Fruit fly (Drosophila melanogaster) whole organism, embryonic: Measurements from ENCODE around the gene gish.

ENCODE experiments used
- Abd-B ChIP-seq: fragments of 200-800 bp; sonication (Bioruptor generic); optimal IDR thresholded peaks from 2 replicates; lab custom pipeline; 2018; ENCODE audit warnings: missing biosample characterization, mild to moderate bottlenecking, missing genetic modification characterization, moderate library complexity
- Ada2b ChIP-seq: fragments of 200-800 bp; sonication (Bioruptor generic); IDR thresholded peaks from 2 replicates; pipeline ENCODE4 v1.3.6; 2022; ENCODE audit warnings: missing biosample characterization, missing genetic modification characterization
- CG10147 ChIP-seq: fragments of 200-800 bp; sonication (Bioruptor generic); optimal IDR thresholded peaks from 2 replicates; lab custom pipeline; 2019; ENCODE audit warnings: missing biosample characterization, mild to moderate bottlenecking, missing genetic modification characterization, moderate library complexity
- CG10462 ChIP-seq: fragments of 200-800 bp; sonication (Bioruptor generic); optimal IDR thresholded peaks from 2 replicates; lab custom pipeline; 2016; ENCODE audit warnings: missing biosample characterization, missing genetic modification characterization
- CG10979 ChIP-seq: fragments of 200-800 bp; sonication (Bioruptor generic); optimal IDR thresholded peaks from 2 replicates; lab custom pipeline; 2018; ENCODE audit warnings: missing biosample characterization, mild to moderate bottlenecking, missing genetic modification characterization, moderate library complexity
- CG11723 ChIP-seq: fragments of 200-800 bp; sonication (Bioruptor generic); optimal IDR thresholded peaks from 2 replicates; lab custom pipeline; 2017; ENCODE audit warnings: missing biosample characterization, mild to moderate bottlenecking, missing genetic modification characterization
- CG17328 ChIP-seq: fragments of 200-800 bp; sonication (Bioruptor generic); IDR thresholded peaks from 2 replicates; pipeline ENCODE4 v1.3.6; 2022; ENCODE audit warnings: missing biosample characterization, missing genetic modification characterization
- CG18619 ChIP-seq: fragments of 200-800 bp; sonication (Bioruptor generic); optimal IDR thresholded peaks from 3 replicates; lab custom pipeline; 2017; ENCODE audit warnings: missing biosample characterization, mild to moderate bottlenecking, missing genetic modification characterization
- CG2678 ChIP-seq: fragments of 200-800 bp; sonication (Bioruptor generic); optimal IDR thresholded peaks from 3 replicates; lab custom pipeline; 2019; ENCODE audit warnings: missing biosample characterization, mild to moderate bottlenecking, missing genetic modification characterization, moderate library complexity
- CG2712 ChIP-seq: fragments of 200-800 bp; optimal IDR thresholded peaks from 3 replicates; lab custom pipeline; 2019; ENCODE audit warnings: missing biosample characterization, mild to moderate bottlenecking, missing genetic modification characterization, moderate library complexity
- CG30431 ChIP-seq: fragments of 200-800 bp; sonication (Bioruptor generic); optimal IDR thresholded peaks from 2 replicates; lab custom pipeline; 2017; ENCODE audit warnings: missing biosample characterization, missing genetic modification characterization
- CG34224 ChIP-seq: fragments of 200-800 bp; sonication (Bioruptor generic); IDR thresholded peaks from 3 replicates; pipeline ENCODE4 v1.3.6; 2022; ENCODE audit warnings: missing biosample characterization, missing genetic modification characterization; ENCODE audit not compliant: partially characterized antibody
- CG4424 ChIP-seq: fragments of 200-800 bp; sonication (Bioruptor generic); optimal IDR thresholded peaks from 3 replicates; lab custom pipeline; 2016; ENCODE audit warnings: missing biosample characterization, missing genetic modification characterization
- CG4854 ChIP-seq: fragments of 200-800 bp; sonication (Bioruptor generic); optimal IDR thresholded peaks from 2 replicates; lab custom pipeline; 2016; ENCODE audit warnings: missing biosample characterization, missing genetic modification characterization, inconsistent platforms
- CG6689 ChIP-seq: fragments of 200-800 bp; sonication (Bioruptor generic); IDR thresholded peaks from 2 replicates; pipeline ENCODE4 v1.3.6; 2022; ENCODE audit warnings: missing biosample characterization, missing genetic modification characterization
- CG7839 ChIP-seq: fragments of 200-800 bp; sonication (Bioruptor generic); optimal IDR thresholded peaks from 3 replicates; lab custom pipeline; 2018; ENCODE audit warnings: missing biosample characterization, mild to moderate bottlenecking, missing genetic modification characterization, moderate library complexity
- CG7987 ChIP-seq: fragments of 200-800 bp; sonication (Bioruptor generic); optimal IDR thresholded peaks from 2 replicates; lab custom pipeline; 2018; ENCODE audit warnings: missing biosample characterization, mild to moderate bottlenecking, missing genetic modification characterization, moderate library complexity
- CG8089 ChIP-seq: fragments of 200-800 bp; sonication (Bioruptor generic); optimal IDR thresholded peaks from 3 replicates; lab custom pipeline; 2016; ENCODE audit warnings: missing biosample characterization, missing genetic modification characterization
- CG8388 ChIP-seq: fragments of 200-800 bp; sonication (Bioruptor generic); optimal IDR thresholded peaks from 2 replicates; lab custom pipeline; 2019; ENCODE audit warnings: missing biosample characterization, mild to moderate bottlenecking, missing genetic modification characterization, moderate library complexity
- CG8924 ChIP-seq: fragments of 200-800 bp; optimal IDR thresholded peaks from 3 replicates; lab custom pipeline; 2019; ENCODE audit warnings: missing biosample characterization, mild to moderate bottlenecking, missing genetic modification characterization, moderate library complexity
- CG9727 ChIP-seq: fragments of 200-800 bp; sonication (Bioruptor generic); optimal IDR thresholded peaks from 3 replicates; lab custom pipeline; 2017; ENCODE audit warnings: missing biosample characterization, mild to moderate bottlenecking, missing genetic modification characterization
- CoRest ChIP-seq: fragments of 200-800 bp; sonication (Bioruptor generic); optimal IDR thresholded peaks from 3 replicates; lab custom pipeline; 2018; ENCODE audit warnings: missing biosample characterization, mild to moderate bottlenecking, missing genetic modification characterization, moderate library complexity
- D ChIP-seq, 2 experiments: fragments of 200-800 bp in 1 of 2; fragments of >200 bp in 1 of 2; sonication (Bioruptor generic) in 1 of 2; optimal IDR thresholded peaks; 2 replicates in 1 of 2; 3 replicates in 1 of 2; lab custom pipeline; 2017; ENCODE audit warnings: mild to moderate bottlenecking in 1 of 2, missing biosample characterization in 1 of 2, missing genetic modification characterization in 1 of 2, missing genetic modification reagents in 1 of 2
- ERR ChIP-seq: fragments of 200-800 bp; sonication (Bioruptor generic); optimal IDR thresholded peaks from 2 replicates; lab custom pipeline; 2016; ENCODE audit warnings: missing biosample characterization, missing genetic modification characterization
- Eip74EF ChIP-seq, 2 experiments: fragments of 200-800 bp in 1 of 2; fragments of >200 bp in 1 of 2; sonication (Bioruptor generic) in 1 of 2; optimal IDR thresholded peaks; 2 replicates each; lab custom pipeline; 2017 to 2019; ENCODE audit warnings: missing biosample characterization in 2 of 2, missing genetic modification characterization in 2 of 2, mild to moderate bottlenecking in 1 of 2, moderate library complexity in 1 of 2
- Hr51 ChIP-seq, 2 experiments: fragments of 200-800 bp; sonication (Bioruptor generic); optimal IDR thresholded peaks; 2 replicates in 1 of 2; 3 replicates in 1 of 2; lab custom pipeline; 2016 to 2018; ENCODE audit warnings: missing biosample characterization in 2 of 2, missing genetic modification characterization in 2 of 2, mild to moderate bottlenecking in 1 of 2, moderate library complexity in 1 of 2
- Meics ChIP-seq: fragments of 200-800 bp; sonication (Bioruptor generic); optimal IDR thresholded peaks from 2 replicates; lab custom pipeline; 2017; ENCODE audit warnings: missing biosample characterization, mild to moderate bottlenecking, missing genetic modification characterization
- Ravus ChIP-seq: fragments of 200-800 bp; sonication (Bioruptor generic); IDR thresholded peaks from 2 replicates; pipeline ENCODE4 v1.3.6; 2022; ENCODE audit warnings: missing biosample characterization, missing genetic modification characterization
- Rfx ChIP-seq: fragments of 200-800 bp; sonication (Bioruptor generic); IDR thresholded peaks from 2 replicates; pipeline ENCODE4 v1.3.6; 2022; ENCODE audit warnings: missing biosample characterization, missing genetic modification characterization
- Sox102F ChIP-seq: fragments of 200-800 bp; sonication (Bioruptor generic); optimal IDR thresholded peaks from 2 replicates; lab custom pipeline; 2018; ENCODE audit warnings: missing biosample characterization, mild to moderate bottlenecking, missing genetic modification characterization, moderate library complexity
- Usf ChIP-seq: fragments of 200-800 bp; sonication (Bioruptor generic); optimal IDR thresholded peaks from 2 replicates; lab custom pipeline; 2017; ENCODE audit warnings: missing genotype, missing biosample characterization, missing genetic modification characterization
- cas ChIP-seq: fragments of 200-800 bp; sonication (Bioruptor generic); IDR thresholded peaks from 2 replicates; pipeline ENCODE4 v1.3.6; 2022; ENCODE audit warnings: missing biosample characterization, missing genetic modification characterization
- dmrt99B ChIP-seq: fragments of 200-800 bp; sonication (Bioruptor generic); optimal IDR thresholded peaks from 2 replicates; lab custom pipeline; 2018; ENCODE audit warnings: missing biosample characterization, mild to moderate bottlenecking, missing genetic modification characterization, moderate library complexity
- ems ChIP-seq: fragments of 200-800 bp; sonication (Bioruptor generic); optimal IDR thresholded peaks from 3 replicates; lab custom pipeline; 2016; ENCODE audit warnings: missing biosample characterization, missing genetic modification characterization
- eyg ChIP-seq: fragments of 200-800 bp; sonication (Bioruptor generic); optimal IDR thresholded peaks from 3 replicates; lab custom pipeline; 2016; ENCODE audit warnings: missing biosample characterization, missing genetic modification characterization
- fd96Cb ChIP-seq: fragments of 200-800 bp; sonication (Bioruptor generic); optimal IDR thresholded peaks from 2 replicates; lab custom pipeline; 2018; ENCODE audit warnings: missing biosample characterization, mild to moderate bottlenecking, missing genetic modification characterization, moderate library complexity
- gem ChIP-seq: fragments of 200-800 bp; sonication (Bioruptor generic); optimal IDR thresholded peaks from 2 replicates; lab custom pipeline; 2019; ENCODE audit warnings: missing biosample characterization, mild to moderate bottlenecking, missing genetic modification characterization, moderate library complexity
- grau ChIP-seq: fragments of 200-800 bp; optimal IDR thresholded peaks from 3 replicates; lab custom pipeline; 2019; ENCODE audit warnings: missing biosample characterization, mild to moderate bottlenecking, missing genetic modification characterization, moderate library complexity
- lilli ChIP-seq: fragments of 200-800 bp; sonication (Bioruptor generic); optimal IDR thresholded peaks from 3 replicates; lab custom pipeline; 2016; ENCODE audit warnings: missing biosample characterization, missing genetic modification characterization
- nmo ChIP-seq: fragments of 200-800 bp; sonication (Bioruptor generic); optimal IDR thresholded peaks from 2 replicates; lab custom pipeline; 2018; ENCODE audit warnings: missing biosample characterization, mild to moderate bottlenecking, missing genetic modification characterization, moderate library complexity
- nom ChIP-seq: fragments of 200-800 bp; sonication (Bioruptor generic); optimal IDR thresholded peaks from 2 replicates; lab custom pipeline; 2017; ENCODE audit warnings: missing biosample characterization, missing genetic modification characterization, mild to moderate bottlenecking, moderate library complexity, missing genetic modification reagents
- onecut ChIP-seq: fragments of 200-800 bp; sonication (Bioruptor generic); IDR thresholded peaks from 2 replicates; pipeline ENCODE4 v1.3.6; 2022; ENCODE audit warnings: missing biosample characterization, missing genetic modification characterization
- sc ChIP-seq, 3 experiments: fragments of >200 bp in 2 of 3; fragments of 200-800 bp in 1 of 3; sonication (Bioruptor generic) in 1 of 3; optimal IDR thresholded peaks; 2 replicates in 2 of 3; 3 replicates in 1 of 3; lab custom pipeline; 2017; ENCODE audit warnings: mild to moderate bottlenecking in 1 of 3, missing biosample characterization in 1 of 3, missing genetic modification characterization in 1 of 3, missing genetic modification reagents in 1 of 3
- slbo ChIP-seq: fragments of 200-800 bp; sonication (Bioruptor generic); IDR thresholded peaks from 2 replicates; pipeline ENCODE4 v1.3.6; 2022; ENCODE audit warnings: missing biosample characterization, missing genetic modification characterization
- slou ChIP-seq: fragments of 200-800 bp; sonication (Bioruptor generic); optimal IDR thresholded peaks from 3 replicates; lab custom pipeline; 2016; ENCODE audit warnings: missing biosample characterization, missing genetic modification characterization
- sug ChIP-seq: fragments of 200-800 bp; optimal IDR thresholded peaks from 2 replicates; lab custom pipeline; 2019; ENCODE audit warnings: missing biosample characterization, mild to moderate bottlenecking, missing genetic modification characterization, moderate library complexity
- tio ChIP-seq: fragments of 200-800 bp; sonication (Bioruptor generic); optimal IDR thresholded peaks from 2 replicates; lab custom pipeline; 2017; ENCODE audit warnings: missing biosample characterization, missing genetic modification characterization, inconsistent platforms
- trh ChIP-seq: fragments of 200-800 bp; sonication (Bioruptor generic); optimal IDR thresholded peaks from 2 replicates; lab custom pipeline; 2016; ENCODE audit warnings: missing biosample characterization, missing genetic modification characterization
- zfh1 ChIP-seq: fragments of 200-800 bp; sonication (Bioruptor generic); IDR thresholded peaks from 3 replicates; pipeline ENCODE4 v1.3.6; 2022; ENCODE audit warnings: missing biosample characterization, missing genetic modification characterization

gish gene

DNA sequence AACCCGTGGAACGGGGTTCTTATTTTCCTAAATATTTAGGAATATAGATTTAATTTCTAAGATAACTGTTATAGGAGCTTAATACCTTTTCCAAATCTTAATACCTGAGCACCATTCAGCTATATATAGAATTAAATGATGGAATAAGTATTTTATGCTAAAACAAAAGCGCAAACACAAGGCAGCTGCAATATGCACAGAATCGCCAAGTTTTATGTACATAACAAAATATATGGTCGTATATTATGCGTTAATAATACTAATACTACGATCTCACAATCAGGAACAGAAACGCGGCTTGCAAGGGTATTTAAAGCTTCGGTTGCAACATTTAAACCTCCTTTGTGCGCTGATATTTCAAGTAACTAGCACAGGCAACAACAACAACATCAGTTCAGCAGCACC lies 37.5 kb upstream of the gish start (continued):
- TF ChIP-seq sc (optimal IDR thresholded peaks at IDR 0.05; lab: Kevin White, UChicago) = no peak
- peak; percentile 59 for TF ChIP-seq sc (GFP tag; optimal IDR thresholded peaks at IDR 0.05; lab: Kevin White, UChicago)
- no peak for TF ChIP-seq CG10462 (GFP tag; lab: Kevin White, UChicago)
- TF ChIP-seq CG8089 (GFP tag; lab: Kevin White, UChicago) = no peak
- TF ChIP-seq CG4854 (GFP tag; lab: Kevin White, UChicago) = peak; percentile 9
- no peak for TF ChIP-seq cas (GFP tag; lab: Robert Waterston, UW)
- peak; percentile 29 for TF ChIP-seq tio
- peak in 1 of 2 experiments; percentile 17 for TF ChIP-seq Eip74EF (GFP tag; optimal IDR thresholded peaks at IDR 0.05; lab: Kevin White, UChicago)
- peak; percentile 25 for TF ChIP-seq CG8924 (tag; lab: Kevin White, UChicago)
- TF ChIP-seq onecut (GFP tag; lab: Robert Waterston, UW) = no peak
- TF ChIP-seq CG9727 (GFP tag; lab: Kevin White, UChicago) = peak; percentile 56
- peak; percentile 45 for TF ChIP-seq CG4424 (GFP tag; lab: Kevin White, UChicago)
- TF ChIP-seq CG10147 (GFP tag; lab: Kevin White, UChicago) = peak; percentile 33
- no peak for TF ChIP-seq CG6689 (GFP tag; lab: Robert Waterston, UW)
- no peak for TF ChIP-seq CG34224 (GFP tag; lab: Robert Waterston, UW)
- peak; percentile 74 for TF ChIP-seq dmrt99B
- peak; percentile 47 for TF ChIP-seq CG18619
- no peak for TF ChIP-seq CG7987 (GFP tag; lab: Kevin White, UChicago)
- no peak for TF ChIP-seq slbo (GFP tag; lab: Robert Waterston, UW)
- TF ChIP-seq CoRest (tag; lab: Kevin White, UChicago) = peak; percentile 61
- no peak for TF ChIP-seq Ravus (GFP tag; lab: Robert Waterston, UW)
- peak; percentile 11 for TF ChIP-seq ems (GFP tag; lab: Kevin White, UChicago)
- no peak for TF ChIP-seq Rfx
- TF ChIP-seq CG8388 (GFP tag; lab: Kevin White, UChicago) = peak; percentile 26
- peak; percentile 31 for TF ChIP-seq Abd-B (GFP tag; lab: Kevin White, UChicago)
- TF ChIP-seq CG7839 = peak; percentile 69
- TF ChIP-seq Hr51 (GFP tag; optimal IDR thresholded peaks at IDR 0.05; lab: Kevin White, UChicago) = peak in 1 of 2 experiments; percentile 55
- TF ChIP-seq trh = no peak
- no peak for TF ChIP-seq slou (GFP tag; lab: Kevin White, UChicago)
- peak; percentile 68 for TF ChIP-seq nmo (GFP tag; lab: Kevin White, UChicago)
- no peak for TF ChIP-seq eyg (GFP tag; lab: Kevin White, UChicago)
- TF ChIP-seq CG2712 (tag; lab: Kevin White, UChicago) = peak; percentile 63
- TF ChIP-seq CG2678 (tag; lab: Kevin White, UChicago) = peak; percentile 64
- TF ChIP-seq lilli (GFP tag; lab: Kevin White, UChicago) = peak; percentile 19
- TF ChIP-seq CG10979 (tag; lab: Kevin White, UChicago) = peak; percentile 70
- no peak for TF ChIP-seq ERR
- no peak for TF ChIP-seq Ada2b (GFP tag; lab: Robert Waterston, UW)
- TF ChIP-seq zfh1 (GFP tag; lab: Robert Waterston, UW) = no peak
- TF ChIP-seq Sox102F (GFP tag; lab: Kevin White, UChicago) = peak; percentile 49
- TF ChIP-seq nom (GFP tag; lab: Kevin White, UChicago) = peak; percentile 63
- no peak for TF ChIP-seq sug (tag; lab: Kevin White, UChicago)
- no peak for TF ChIP-seq CG17328 (GFP tag; lab: Robert Waterston, UW)
- TF ChIP-seq gem = peak; percentile 72
- peak; percentile 24 for TF ChIP-seq grau (tag; lab: Kevin White, UChicago)
- peak; percentile 6 for TF ChIP-seq CG30431
- TF ChIP-seq fd96Cb (tag; lab: Kevin White, UChicago) = peak; percentile 53
- peak; percentile 23 for TF ChIP-seq Usf (GFP tag; lab: Kevin White, UChicago)
- no peak for TF ChIP-seq D (optimal IDR thresholded peaks at IDR 0.05; lab: Kevin White, UChicago)
- TF ChIP-seq D (GFP tag; optimal IDR thresholded peaks at IDR 0.05; lab: Kevin White, UChicago) = peak; percentile 54
- TF ChIP-seq Meics (GFP tag; lab: Kevin White, UChicago) = peak; percentile 44
- peak; percentile 11 for TF ChIP-seq CG11723 (GFP tag; lab: Kevin White, UChicago)
